Worm (Caenorhabditis elegans): ENCODE measurements around the gene adt-3.

DNA sequence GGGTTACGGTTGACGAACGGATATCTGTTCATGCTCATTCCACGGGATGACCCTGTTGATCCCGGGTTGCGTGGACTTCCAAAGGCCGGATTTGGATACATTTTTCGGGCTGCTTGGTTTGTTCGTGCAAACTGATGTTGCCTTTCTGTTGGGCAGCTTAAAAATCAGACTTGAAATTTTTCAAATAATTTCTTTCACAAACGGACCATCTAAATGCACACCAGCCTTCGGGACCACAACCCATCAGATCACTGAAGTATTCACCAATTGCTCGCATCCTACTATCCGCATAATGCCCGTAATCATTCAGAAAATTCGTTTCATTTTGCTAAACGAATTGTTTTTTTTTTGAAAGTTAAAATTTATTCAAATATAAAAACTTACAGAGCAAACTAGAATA, 35.9 kb upstream of the adt-3 start, which contains the start of gene F47F2.3:
- TF ChIP-seq ztf-11 (tag; optimal IDR thresholded peaks at IDR 0.05) (no peak), tbx-8 (GFP tag; optimal IDR thresholded peaks at IDR 0.05) (no peak), nhr-12 (tag; optimal IDR thresholded peaks at IDR 0.05) (no peak), elt-3 (tag; optimal IDR thresholded peaks at IDR 0.05) (no peak), unc-62 (GFP tag; optimal IDR thresholded peaks at IDR 0.05) (no peak), ceh-83 (GFP tag; optimal IDR thresholded peaks at IDR 0.05) (no peak), nhr-76 (tag; optimal IDR thresholded peaks at IDR 0.05) (no peak)

Data from whole organism, mixed stage, embryonic.